Fruit fly (Drosophila melanogaster) whole organism, embryonic: ENCODE data around the gene CG34309.

Experiments
- Aef1 ChIP-seq: fragments of 200-800 bp; sonication (Bioruptor generic); IDR thresholded peaks from 3 replicates; pipeline ENCODE4 v1.3.6; 2022; ENCODE audit warnings: missing biosample characterization, missing genetic modification characterization
- BEAF-32 ChIP-seq: fragments of 200-800 bp; sonication (Bioruptor generic); optimal IDR thresholded peaks from 3 replicates; lab custom pipeline; 2017; ENCODE audit warnings: missing biosample characterization, missing genetic modification characterization, mild to moderate bottlenecking, moderate library complexity, missing genetic modification reagents
- Bdp1 ChIP-seq: fragments of 200-800 bp; sonication (Bioruptor generic); optimal IDR thresholded peaks from 3 replicates; lab custom pipeline; 2016; ENCODE audit warnings: missing biosample characterization, missing genetic modification characterization
- Blimp-1 ChIP-seq: fragments of 200-800 bp; sonication (Bioruptor generic); optimal IDR thresholded peaks from 3 replicates; lab custom pipeline; 2018; ENCODE audit warnings: missing biosample characterization, missing genetic modification characterization, mild to moderate bottlenecking, moderate library complexity, missing genetic modification reagents
- Bteb2 ChIP-seq: fragments of 200-800 bp; sonication (Bioruptor generic); optimal IDR thresholded peaks from 2 replicates; lab custom pipeline; 2016; ENCODE audit warnings: missing biosample characterization, missing genetic modification characterization
- CG10209 ChIP-seq: fragments of 200-800 bp; sonication (Bioruptor generic); optimal IDR thresholded peaks from 3 replicates; lab custom pipeline; 2017; ENCODE audit warnings: missing biosample characterization, mild to moderate bottlenecking, missing genetic modification characterization, missing genetic modification reagents
- CG1024 ChIP-seq: fragments of 200-800 bp; sonication (Bioruptor generic); IDR thresholded peaks from 2 replicates; pipeline ENCODE4 v1.3.6; 2022; ENCODE audit warnings: missing biosample characterization, missing genetic modification characterization
- CG12391 ChIP-seq: fragments of 200-800 bp; sonication (Bioruptor generic); optimal IDR thresholded peaks from 3 replicates; lab custom pipeline; 2018; ENCODE audit warnings: missing biosample characterization, mild to moderate bottlenecking, missing genetic modification characterization, moderate library complexity
- CG18262 ChIP-seq: fragments of 200-800 bp; optimal IDR thresholded peaks from 3 replicates; lab custom pipeline; 2019; ENCODE audit warnings: missing biosample characterization, mild to moderate bottlenecking, missing genetic modification characterization, moderate library complexity
- CG30020 ChIP-seq: fragments of 200-800 bp; optimal IDR thresholded peaks from 2 replicates; lab custom pipeline; 2019; ENCODE audit warnings: missing biosample characterization, mild to moderate bottlenecking, missing genetic modification characterization, moderate library complexity
- CG32532 ChIP-seq: fragments of 200-800 bp; sonication (Bioruptor generic); IDR thresholded peaks from 2 replicates; pipeline ENCODE4 v1.3.6; 2022; ENCODE audit warnings: missing biosample characterization, missing genetic modification characterization
- CG32772 ChIP-seq: fragments of 200-800 bp; sonication (Bioruptor generic); IDR thresholded peaks from 2 replicates; pipeline ENCODE4 v1.3.6; 2022; ENCODE audit warnings: missing biosample characterization, missing genetic modification characterization
- CG4328 ChIP-seq: fragments of 200-800 bp; sonication (Bioruptor generic); optimal IDR thresholded peaks from 3 replicates; lab custom pipeline; 2017; ENCODE audit warnings: missing biosample characterization, missing genetic modification reagents, missing genetic modification characterization
- CG4404 ChIP-seq: fragments of 200-800 bp; sonication (Bioruptor generic); IDR thresholded peaks from 2 replicates; pipeline ENCODE4 v1.3.6; 2022; ENCODE audit warnings: missing biosample characterization, missing genetic modification characterization
- CG4617 ChIP-seq: fragments of 200-800 bp; sonication (Bioruptor generic); optimal IDR thresholded peaks from 3 replicates; lab custom pipeline; 2016; ENCODE audit warnings: missing biosample characterization, missing genetic modification characterization, borderline replicate concordance
- CG4730 ChIP-seq: fragments of 200-800 bp; sonication (Bioruptor generic); IDR thresholded peaks from 2 replicates; pipeline ENCODE4 v1.3.6; 2022; ENCODE audit warnings: missing biosample characterization, missing genetic modification characterization
- Chrac-16 ChIP-seq: fragments of 200-800 bp; sonication (Bioruptor generic); optimal IDR thresholded peaks from 3 replicates; lab custom pipeline; 2016; ENCODE audit warnings: missing biosample characterization, missing genetic modification characterization
- Deaf1 ChIP-seq: fragments of 200-800 bp; optimal IDR thresholded peaks from 3 replicates; lab custom pipeline; 2019; ENCODE audit warnings: missing biosample characterization, mild to moderate bottlenecking, missing genetic modification characterization, moderate library complexity
- Dip3 ChIP-seq: fragments of 200-800 bp; sonication (Bioruptor generic); optimal IDR thresholded peaks from 3 replicates; lab custom pipeline; 2016; ENCODE audit warnings: missing biosample characterization, missing genetic modification characterization
- Dp ChIP-seq: fragments of 200-800 bp; sonication (Bioruptor generic); optimal IDR thresholded peaks from 2 replicates; lab custom pipeline; 2018; ENCODE audit warnings: missing biosample characterization, mild to moderate bottlenecking, missing genetic modification characterization, moderate library complexity
- Hmr ChIP-seq: fragments of 200-800 bp; sonication (Bioruptor generic); optimal IDR thresholded peaks from 3 replicates; lab custom pipeline; 2017; ENCODE audit warnings: mild to moderate bottlenecking, missing biosample characterization, missing genetic modification reagents, missing genetic modification characterization
- Kr ChIP-seq: fragments of 200-800 bp; sonication (Bioruptor generic); optimal IDR thresholded peaks from 2 replicates; lab custom pipeline; 2017; ENCODE audit warnings: missing biosample characterization, mild to moderate bottlenecking, missing genetic modification characterization
- Myb ChIP-seq: fragments of 200-800 bp; sonication (Bioruptor generic); optimal IDR thresholded peaks from 2 replicates; lab custom pipeline; 2016; ENCODE audit warnings: missing biosample characterization, missing genetic modification characterization
- Opbp ChIP-seq: fragments of 200-800 bp; sonication (Bioruptor generic); IDR thresholded peaks from 3 replicates; pipeline ENCODE4 v1.3.6; 2022; ENCODE audit warnings: missing biosample characterization, missing genetic modification characterization; ENCODE audit not compliant: partially characterized antibody
- PHDP ChIP-seq: fragments of 200-800 bp; sonication (Bioruptor generic); optimal IDR thresholded peaks from 3 replicates; lab custom pipeline; 2018; ENCODE audit warnings: missing biosample characterization, mild to moderate bottlenecking, missing genetic modification characterization, moderate library complexity
- Tbp ChIP-seq: fragments of >200 bp; optimal IDR thresholded peaks from 2 replicates; lab custom pipeline; 2018; ENCODE audit warnings: missing biosample characterization, missing genetic modification characterization
- amos ChIP-seq: fragments of 200-800 bp; sonication (Bioruptor generic); IDR thresholded peaks from 2 replicates; pipeline ENCODE4 v1.3.6; 2022; ENCODE audit warnings: missing biosample characterization, missing genetic modification characterization; ENCODE audit not compliant: partially characterized antibody
- ash1 ChIP-seq: fragments of 200-800 bp; sonication (Bioruptor generic); optimal IDR thresholded peaks from 2 replicates; lab custom pipeline; 2018; ENCODE audit warnings: missing biosample characterization, mild to moderate bottlenecking, missing genetic modification characterization
- ato ChIP-seq: fragments of 200-800 bp; sonication (Bioruptor generic); IDR thresholded peaks from 2 replicates; pipeline ENCODE4 v1.3.6; 2022; ENCODE audit warnings: missing biosample characterization, missing genetic modification characterization; ENCODE audit not compliant: partially characterized antibody
- bbx ChIP-seq: fragments of 200-800 bp; sonication (Bioruptor generic); IDR thresholded peaks from 2 replicates; pipeline ENCODE4 v1.3.6; 2022; ENCODE audit warnings: missing biosample characterization, missing genetic modification characterization; ENCODE audit not compliant: partially characterized antibody
- bowl ChIP-seq: fragments of 200-800 bp; sonication (Bioruptor generic); IDR thresholded peaks from 2 replicates; pipeline ENCODE4 v1.3.6; 2022; ENCODE audit warnings: missing biosample characterization, missing genetic modification characterization
- dmrt99B ChIP-seq: fragments of 200-800 bp; sonication (Bioruptor generic); optimal IDR thresholded peaks from 2 replicates; lab custom pipeline; 2018; ENCODE audit warnings: missing biosample characterization, mild to moderate bottlenecking, missing genetic modification characterization, moderate library complexity
- dpn ChIP-seq, 2 experiments: fragments of 200-800 bp; sonication (Bioruptor generic); optimal IDR thresholded peaks; 3 replicates each; lab custom pipeline; 2016; ENCODE audit warnings: missing biosample characterization in 2 of 2, missing genetic modification characterization in 2 of 2
- h ChIP-seq: fragments of >200 bp; optimal IDR thresholded peaks from 2 replicates; lab custom pipeline; 2017
- ham ChIP-seq: fragments of 200-800 bp; sonication (Bioruptor generic); IDR thresholded peaks from 2 replicates; pipeline ENCODE4 v1.3.6; 2022; ENCODE audit warnings: missing biosample characterization, missing genetic modification characterization
- hb ChIP-seq: fragments of 200-800 bp; sonication (Bioruptor generic); IDR thresholded peaks from 3 replicates; pipeline ENCODE4 v1.3.6; 2022; ENCODE audit warnings: missing biosample characterization, missing genetic modification characterization; ENCODE audit not compliant: partially characterized antibody
- onecut ChIP-seq: fragments of 200-800 bp; sonication (Bioruptor generic); IDR thresholded peaks from 2 replicates; pipeline ENCODE4 v1.3.6; 2022; ENCODE audit warnings: missing biosample characterization, missing genetic modification characterization
- otp ChIP-seq: fragments of 200-800 bp; sonication (Bioruptor generic); IDR thresholded peaks from 3 replicates; pipeline ENCODE4, ENCODE4 v1.3.6; 2022; ENCODE audit warnings: missing biosample characterization, missing genetic modification characterization
- peb ChIP-seq: fragments of 200-800 bp; sonication (Bioruptor generic); IDR thresholded peaks from 2 replicates; pipeline ENCODE4 v1.3.6; 2022; ENCODE audit warnings: missing biosample characterization, missing genetic modification characterization
- pfk ChIP-seq: fragments of 200-800 bp; sonication (Bioruptor generic); optimal IDR thresholded peaks from 2 replicates; lab custom pipeline; 2018; ENCODE audit warnings: missing biosample characterization, mild to moderate bottlenecking, missing genetic modification characterization, moderate library complexity
- salm ChIP-seq: fragments of 200-800 bp; sonication (Bioruptor generic); optimal IDR thresholded peaks from 2 replicates; lab custom pipeline; 2018; ENCODE audit warnings: missing biosample characterization, mild to moderate bottlenecking, missing genetic modification characterization
- seq ChIP-seq: fragments of 200-800 bp; sonication (Bioruptor generic); IDR thresholded peaks from 2 replicates; pipeline ENCODE4 v1.3.6; 2022; ENCODE audit warnings: missing biosample characterization, missing genetic modification characterization
- sima ChIP-seq: fragments of 200-800 bp; sonication (Bioruptor generic); optimal IDR thresholded peaks from 2 replicates; lab custom pipeline; 2016; ENCODE audit warnings: missing biosample characterization, missing genetic modification characterization
- stc ChIP-seq: fragments of 200-800 bp; sonication (Bioruptor generic); IDR thresholded peaks from 2 replicates; pipeline ENCODE4 v1.3.6; 2022; ENCODE audit warnings: missing biosample characterization, missing genetic modification characterization
- twi ChIP-seq: fragments of 200-800 bp; optimal IDR thresholded peaks from 2 replicates; lab custom pipeline; 2019; ENCODE audit warnings: missing biosample characterization, mild to moderate bottlenecking, missing genetic modification characterization, moderate library complexity
- wdn ChIP-seq: fragments of 200-800 bp; sonication (Bioruptor generic); IDR thresholded peaks from 2 replicates; pipeline ENCODE4 v1.3.6; 2022; ENCODE audit warnings: missing biosample characterization, missing genetic modification characterization
- wek ChIP-seq: fragments of 200-800 bp; sonication (Bioruptor generic); optimal IDR thresholded peaks from 3 replicates; lab custom pipeline; 2018; ENCODE audit warnings: missing biosample characterization, mild to moderate bottlenecking, missing genetic modification characterization, moderate library complexity
- z ChIP-seq: fragments of 200-800 bp; sonication (Bioruptor generic); IDR thresholded peaks from 3 replicates; pipeline ENCODE4 v1.3.6; 2022; ENCODE audit warnings: missing biosample characterization, missing genetic modification characterization
- zen ChIP-seq: fragments of 200-800 bp; sonication (Bioruptor generic); optimal IDR thresholded peaks from 3 replicates; lab custom pipeline; 2018; ENCODE audit warnings: missing biosample characterization, mild to moderate bottlenecking, missing genetic modification characterization, moderate library complexity

Gene CG34309

dm6 chr3R:13366561-13367518 is 5.6 kb upstream of the CG34309 start, which contains the start of gene Elp6 (continued):
- TF ChIP-seq CG18262 (peak; percentile 62), twi (no peak), wek (GFP tag; lab: Kevin White, UChicago) (no peak), CG10209 (GFP tag; lab: Kevin White, UChicago) (peak; percentile 73), seq (GFP tag; lab: Robert Waterston, UW) (peak; percentile 46; the same call in 1 of the 2 replicates), Bteb2 (GFP tag; lab: Kevin White, UChicago) (peak; percentile 62), sima (GFP tag; lab: Kevin White, UChicago) (no peak), Bdp1 (GFP tag; lab: Kevin White, UChicago) (no peak), Kr (GFP tag; lab: Kevin White, UChicago) (no peak), wdn (GFP tag; lab: Robert Waterston, UW) (no peak), salm (tag; lab: Kevin White, UChicago) (no peak), stc (peak; percentile 51), zen (tag; lab: Kevin White, UChicago) (no peak), CG4404 (no peak), dmrt99B (tag; lab: Kevin White, UChicago) (peak; percentile 73), Dp (GFP tag; lab: Kevin White, UChicago) (no peak), amos (no peak), bbx (GFP tag; lab: Robert Waterston, UW) (no peak), dpn (GFP tag; optimal IDR thresholded peaks at IDR 0.05; lab: Kevin White, UChicago) (peak; percentile 42 to 72), CG4328 (GFP tag; lab: Kevin White, UChicago) (peak; percentile 24), hb (GFP tag; lab: Robert Waterston, UW) (no peak), peb (GFP tag; lab: Robert Waterston, UW) (no peak), CG1024 (GFP tag; lab: Robert Waterston, UW) (peak; percentile 52; the same call in 1 of the 2 replicates), CG4730 (peak; percentile 50; the same call in 1 of the 2 replicates), bowl (no peak), CG4617 (GFP tag; lab: Kevin White, UChicago) (no peak), Hmr (peak; percentile 77), ham (GFP tag; lab: Robert Waterston, UW) (no peak), Chrac-16 (GFP tag; lab: Kevin White, UChicago) (peak; percentile 57), Dip3 (peak; percentile 47), Deaf1 (tag; lab: Kevin White, UChicago) (peak; percentile 37), pfk (GFP tag; lab: Kevin White, UChicago) (no peak), CG12391 (peak; percentile 68), h (no peak), Blimp-1 (GFP tag; lab: Kevin White, UChicago) (peak; percentile 48), Opbp (GFP tag; lab: Robert Waterston, UW) (no peak), Aef1 (GFP tag; lab: Robert Waterston, UW) (peak; percentile 63), CG32772 (GFP tag; lab: Robert Waterston, UW) (no peak), ato (GFP tag; lab: Robert Waterston, UW) (no peak), onecut (GFP tag; lab: Robert Waterston, UW) (peak; percentile 37), z (no peak), CG32532 (GFP tag; lab: Robert Waterston, UW) (peak; percentile 67), otp (GFP tag; lab: Robert Waterston, UW) (no peak), Tbp (GFP tag; lab: Kevin White, UChicago) (no peak), PHDP (tag; lab: Kevin White, UChicago) (peak; percentile 59), CG30020 (tag; lab: Kevin White, UChicago) (no peak), Myb (GFP tag; lab: Kevin White, UChicago) (peak; percentile 29), BEAF-32 (GFP tag; lab: Kevin White, UChicago) (no peak), ash1 (GFP tag; lab: Kevin White, UChicago) (no peak)
